Fruit fly (Drosophila melanogaster): ENCODE measurements around the gene CG31274.

The CG31274 gene

DNA sequence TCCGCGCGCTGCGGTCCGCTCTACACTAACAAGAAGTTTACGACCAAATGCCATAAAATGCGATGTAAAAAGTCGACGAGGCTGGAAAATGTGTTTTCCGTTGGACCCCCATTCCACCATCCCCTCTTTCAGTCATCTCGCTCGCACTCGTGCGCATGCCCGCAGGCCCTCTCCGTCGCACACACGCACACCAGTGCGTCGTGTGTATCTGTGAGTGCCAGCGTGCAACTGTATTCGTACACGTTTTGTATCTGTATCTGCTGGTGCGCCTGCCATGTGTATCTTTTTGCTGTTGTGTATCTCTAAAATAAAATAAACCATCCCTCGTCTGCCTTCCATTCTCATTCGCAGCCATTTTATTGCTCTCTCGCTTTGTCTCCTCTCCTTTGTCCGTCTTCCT lies 32.6 kb upstream of the CG31274 start (continued):
- TF ChIP-seq slbo (GFP tag; IDR thresholded peaks at IDR 0.05): no peak
- no peak for TF ChIP-seq CG11695 (GFP tag; IDR thresholded peaks at IDR 0.05)
- TF ChIP-seq HLH3B (GFP tag; IDR thresholded peaks at IDR 0.05): no peak
- 0 out of 2 replicates have a peak, but pooled peaks have one; percentile 12 for TF ChIP-seq ara (GFP tag; IDR thresholded peaks at IDR 0.05)
- TF ChIP-seq CG14667 (GFP tag; IDR thresholded peaks at IDR 0.05): no peak
- no peak for TF ChIP-seq Taf1 (GFP tag; IDR thresholded peaks at IDR 0.05)
- no peak for TF ChIP-seq CG6791 (GFP tag; IDR thresholded peaks at IDR 0.05; ENCODE audit: partially characterized antibody)
- TF ChIP-seq ewg (GFP tag; optimal IDR thresholded peaks at IDR 0.05): peak; percentile 90
- no peak for TF ChIP-seq CG9876 (GFP tag; optimal IDR thresholded peaks at IDR 0.05)
- no peak for TF ChIP-seq CG12391 (tag; optimal IDR thresholded peaks at IDR 0.05)
- TF ChIP-seq Hr51 (GFP tag; optimal IDR thresholded peaks at IDR 0.05): no peak
- TF ChIP-seq Adf1 (GFP tag; IDR thresholded peaks at IDR 0.05): 0 out of 2 replicates have a peak, but pooled peaks have one; percentile 16
- TF ChIP-seq CG12659 (GFP tag; optimal IDR thresholded peaks at IDR 0.05): no peak

DNA sequence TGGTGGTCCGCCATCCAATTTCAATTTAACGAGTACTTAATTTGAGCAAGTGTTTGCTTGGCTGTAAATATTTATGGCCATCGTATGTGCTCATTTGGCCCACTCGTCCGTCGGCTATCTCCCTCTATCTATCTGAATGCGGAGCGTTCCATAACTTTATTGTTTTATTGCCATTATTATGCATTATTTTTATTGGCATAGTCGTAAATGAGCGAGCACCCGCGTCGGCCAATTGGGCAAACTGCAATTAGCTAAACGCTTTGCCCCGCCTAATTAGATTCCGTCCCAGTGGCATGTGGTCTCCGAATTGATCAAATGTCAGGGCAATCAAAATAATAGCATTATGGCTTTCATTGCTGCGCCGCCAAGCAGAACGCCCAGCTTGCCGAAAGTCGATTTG lies 30.5 kb upstream of the CG31274 start:
- TF ChIP-seq CG2120 (GFP tag; optimal IDR thresholded peaks at IDR 0.05) (no peak), CG7271 (tag; optimal IDR thresholded peaks at IDR 0.05) (peak; percentile 26), Abd-B (GFP tag; optimal IDR thresholded peaks at IDR 0.05) (peak; percentile 19), gce (GFP tag; IDR thresholded peaks at IDR 0.05) (no peak), br (optimal IDR thresholded peaks at IDR 0.05) (no peak), cad (GFP tag; optimal IDR thresholded peaks at IDR 0.05) (peak; percentile 83), Rx (GFP tag; IDR thresholded peaks at IDR 0.05) (no peak), Elba2 (GFP tag; optimal IDR thresholded peaks at IDR 0.05) (peak; percentile 60), CG12071 (GFP tag; optimal IDR thresholded peaks at IDR 0.05) (no peak), tap (tag; optimal IDR thresholded peaks at IDR 0.05) (no peak), CG15696 (tag; optimal IDR thresholded peaks at IDR 0.05) (no peak), otp (GFP tag; IDR thresholded peaks at IDR 0.05) (no peak), sd (tag; optimal IDR thresholded peaks at IDR 0.05) (no peak), Mrtf (GFP tag; IDR thresholded peaks at IDR 0.05) (no peak), CG32767 (GFP tag; IDR thresholded peaks at IDR 0.05) (no peak), dpn (GFP tag; optimal IDR thresholded peaks at IDR 0.05) (no peak), Dp (GFP tag; optimal IDR thresholded peaks at IDR 0.05) (no peak), pnt (GFP tag; optimal IDR thresholded peaks at IDR 0.05) (no peak)

DNA sequence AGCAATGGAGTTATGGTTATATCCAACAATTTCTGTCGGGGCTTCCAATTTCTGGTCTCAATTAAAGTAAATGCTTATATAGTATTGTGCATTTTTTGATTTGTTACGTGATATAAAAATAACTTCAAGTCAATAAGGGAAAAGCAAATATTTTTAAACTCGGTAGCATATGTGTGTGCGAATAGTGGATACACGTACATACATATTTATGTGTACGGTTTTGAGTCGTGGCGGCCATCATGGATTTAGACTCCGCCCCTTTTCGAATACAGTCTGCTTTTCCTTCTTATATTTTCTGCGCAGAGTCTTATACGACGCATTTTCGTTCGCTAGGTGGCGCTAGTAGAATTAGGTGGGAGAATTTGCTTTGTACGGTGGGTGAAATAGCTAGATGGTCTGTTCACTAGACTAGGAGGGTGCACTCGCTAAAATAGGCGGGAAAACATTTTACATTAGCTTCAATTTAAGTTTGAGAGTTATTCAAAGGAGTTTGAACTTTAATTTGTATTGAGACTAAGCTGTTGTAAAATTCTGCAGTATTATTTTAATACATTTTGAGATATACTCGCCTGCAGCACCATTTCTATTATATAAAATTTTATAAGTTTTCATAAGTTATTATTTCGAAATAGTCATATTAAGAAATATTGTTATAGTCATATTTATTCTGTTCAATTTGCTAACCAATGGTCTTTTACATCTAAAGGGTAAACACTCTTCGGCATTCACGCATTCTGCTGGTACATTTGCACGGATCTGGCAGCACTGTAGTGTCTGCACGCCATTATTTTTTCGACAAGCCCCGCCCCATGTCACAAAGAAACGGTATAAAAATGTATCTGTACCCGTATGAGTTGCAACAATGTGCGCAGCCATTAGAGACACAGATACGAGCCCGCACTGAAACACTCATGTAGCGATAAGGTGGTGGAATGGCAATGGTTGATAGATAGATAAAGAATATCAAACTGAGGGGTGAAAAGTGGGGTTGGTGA lies 23.2 kb upstream of the CG31274 start:
- TF ChIP-seq CG4707 (GFP tag; optimal IDR thresholded peaks at IDR 0.05) (no peak), CG1603 (tag; optimal IDR thresholded peaks at IDR 0.05) (no peak), her (GFP tag; optimal IDR thresholded peaks at IDR 0.05) (no peak), yki (optimal IDR thresholded peaks at IDR 0.05) (peak; percentile 23), ro (GFP tag; IDR thresholded peaks at IDR 0.05) (0 out of 2 replicates have a peak, but pooled peaks have one; percentile 32), hbn (GFP tag; IDR thresholded peaks at IDR 0.05; ENCODE audit: partially characterized antibody) (no peak), CG6683 (GFP tag; optimal IDR thresholded peaks at IDR 0.05) (no peak), Hey (tag; optimal IDR thresholded peaks at IDR 0.05) (no peak), fd102C (GFP tag; optimal IDR thresholded peaks at IDR 0.05) (no peak), D (optimal IDR thresholded peaks at IDR 0.05) (no peak), D (GFP tag; optimal IDR thresholded peaks at IDR 0.05) (peak; percentile 69), ems (GFP tag; optimal IDR thresholded peaks at IDR 0.05) (peak; percentile 17), sob (GFP tag; IDR thresholded peaks at IDR 0.05) (peak; percentile 78), Poxn (GFP tag; IDR thresholded peaks at IDR 0.05) (no peak), HLH4C (GFP tag; IDR thresholded peaks at IDR 0.05; ENCODE audit: partially characterized antibody) (no peak), kah (GFP tag; optimal IDR thresholded peaks at IDR 0.05) (no peak), Dad (GFP tag; optimal IDR thresholded peaks at IDR 0.05) (no peak), chm (GFP tag; IDR thresholded peaks at IDR 0.05) (peak; percentile 35), Hr3 (GFP tag; optimal IDR thresholded peaks at IDR 0.05) (peak; percentile 53)
